Worm (Caenorhabditis elegans) whole organism, L1 larva: Measurements from ENCODE around the gene metl-13.

Experiments
- aly-2 ChIP-seq: fragments of 150-350 bp; optimal IDR thresholded peaks from 2 replicates; lab custom pipeline; 2014; ENCODE audit warnings: missing biosample characterization, missing genetic modification characterization
- ama-1 ChIP-seq: fragments of 150-350 bp; optimal IDR thresholded peaks from 2 replicates; lab custom pipeline; 2014
- blmp-1 ChIP-seq: fragments of 150-350 bp; optimal IDR thresholded peaks from 2 replicates; lab custom pipeline; 2014; ENCODE audit warnings: missing biosample characterization, missing genetic modification characterization
- dpl-1 ChIP-seq, 3 experiments: fragments of 150-350 bp in 2 of 3; sonication (generic microtip) in 1 of 3; optimal IDR thresholded peaks; 2 replicates each; lab custom pipeline; 2014 to 2017; ENCODE audit warnings: missing biosample characterization in 3 of 3, missing genetic modification characterization in 3 of 3, missing genetic modification reagents in 3 of 3
- efl-1 ChIP-seq, 4 experiments: fragments of 150-350 bp; optimal IDR thresholded peaks in 3 of 4; peaks in 1 of 4; 1 replicate in 1 of 4; 2 replicates in 3 of 4; lab custom pipeline; 2014; ENCODE audit warnings: missing biosample characterization in 2 of 4, missing genetic modification characterization in 2 of 4, missing genetic modification reagents in 2 of 4
- efl-3 ChIP-seq: fragments of 200-800 bp; sonication (Bioruptor generic); optimal IDR thresholded peaks from 2 replicates; lab custom pipeline; 2018; ENCODE audit warnings: mild to moderate bottlenecking, missing genetic modification characterization, missing compliant biosample characterization
- egl-27 ChIP-seq, 2 experiments: fragments of 150-350 bp in 1 of 2; sonication (generic microtip); optimal IDR thresholded peaks; 3 replicates each; lab custom pipeline; 2017 to 2018; ENCODE audit warnings: missing biosample characterization in 2 of 2, missing genetic modification characterization in 2 of 2, missing genetic modification reagents in 2 of 2
- elt-2 ChIP-seq: sonication (generic microtip); optimal IDR thresholded peaks from 2 replicates; lab custom pipeline; 2016; ENCODE audit warnings: missing genetic modification characterization, mild to moderate bottlenecking, inconsistent platforms, missing compliant biosample characterization, missing genetic modification reagents
- elt-3 ChIP-seq, 6 experiments: fragments of 150-350 bp in 1 of 6; sonication (generic microtip); optimal IDR thresholded peaks; 2 replicates each; lab custom pipeline; 2017 to 2018; ENCODE audit warnings: missing biosample characterization in 6 of 6, missing genetic modification characterization in 6 of 6, inconsistent platforms in 1 of 6
- ets-5 ChIP-seq: fragments of 200-800 bp; sonication (Bioruptor generic); IDR thresholded peaks from 2 replicates; pipeline ENCODE4 v1.3.6; 2022; ENCODE audit warnings: missing genetic modification characterization, missing compliant biosample characterization
- fkh-4 ChIP-seq: sonication (generic microtip); optimal IDR thresholded peaks from 2 replicates; lab custom pipeline; 2016; ENCODE audit warnings: missing compliant biosample characterization, missing genetic modification characterization, borderline replicate concordance
- grh-1 ChIP-seq: fragments of 200-800 bp; sonication (Bioruptor generic); IDR thresholded peaks from 2 replicates; pipeline ENCODE4 v1.3.6; 2022; ENCODE audit warnings: missing genetic modification reagents, missing genetic modification characterization, missing compliant biosample characterization
- irx-1 ChIP-seq: sonication (generic microtip); optimal IDR thresholded peaks from 2 replicates; lab custom pipeline; 2016; ENCODE audit warnings: missing genetic modification characterization, missing compliant biosample characterization
- isw-1 ChIP-seq: fragments of 200-800 bp; sonication (Bioruptor generic); IDR thresholded peaks from 2 replicates; pipeline ENCODE4 v1.3.6; 2022; ENCODE audit warnings: missing genetic modification characterization, missing compliant biosample characterization
- lin-13 ChIP-seq: fragments of 150-350 bp; optimal IDR thresholded peaks from 2 replicates; lab custom pipeline; 2014; ENCODE audit warnings: missing biosample characterization, missing genetic modification reagents, missing genetic modification characterization
- lin-14 ChIP-seq: fragments of 200-800 bp; sonication (Bioruptor generic); optimal IDR thresholded peaks from 2 replicates; lab custom pipeline; 2018; ENCODE audit warnings: mild to moderate bottlenecking, missing genetic modification characterization, moderate library complexity, missing compliant biosample characterization
- lin-35 ChIP-seq, 2 experiments: fragments of 150-350 bp; optimal IDR thresholded peaks; 2 replicates each; lab custom pipeline; 2014; ENCODE audit warnings: missing biosample characterization in 2 of 2, missing genetic modification characterization in 2 of 2, missing genetic modification reagents in 2 of 2
- lin-39 ChIP-seq: fragments of 150-350 bp; optimal IDR thresholded peaks from 2 replicates; lab custom pipeline; 2014; ENCODE audit warnings: missing biosample characterization, missing genetic modification reagents, missing genetic modification characterization
- mef-2 ChIP-seq: fragments of 150-350 bp; optimal IDR thresholded peaks from 2 replicates; lab custom pipeline; 2014; ENCODE audit warnings: missing biosample characterization, missing genetic modification characterization
- mep-1 ChIP-seq: fragments of 150-350 bp; optimal IDR thresholded peaks from 2 replicates; lab custom pipeline; 2014; ENCODE audit warnings: missing biosample characterization, missing genetic modification characterization
- nhr-19 ChIP-seq: fragments of 200-800 bp; sonication (Bioruptor generic); conservative IDR thresholded peaks from 2 replicates; pipeline ENCODE4 v1.3.6; 2022; ENCODE audit warnings: missing genetic modification characterization, missing compliant biosample characterization
- nhr-20 ChIP-seq: sonication (generic microtip); optimal IDR thresholded peaks from 2 replicates; lab custom pipeline; 2016; ENCODE audit warnings: mild to moderate bottlenecking, missing genetic modification characterization, missing compliant biosample characterization
- nhr-47 ChIP-seq: sonication (generic microtip); optimal IDR thresholded peaks from 2 replicates; lab custom pipeline; 2016; ENCODE audit warnings: mild to moderate bottlenecking, missing genetic modification characterization, moderate library complexity, missing compliant biosample characterization
- nhr-71 ChIP-seq: sonication (generic microtip); optimal IDR thresholded peaks from 2 replicates; lab custom pipeline; 2016; ENCODE audit warnings: mild to moderate bottlenecking, missing genetic modification characterization, moderate library complexity, missing compliant biosample characterization
- nhr-84 ChIP-seq: sonication (generic microtip); optimal IDR thresholded peaks from 2 replicates; lab custom pipeline; 2017; ENCODE audit warnings: missing biosample characterization, missing genetic modification characterization
- nhr-85 ChIP-seq: sonication (generic microtip); peaks from one replicate; lab custom pipeline; 2016; ENCODE audit warnings: missing genetic modification characterization, inconsistent platforms, missing compliant biosample characterization
- pag-3 ChIP-seq: sonication (generic microtip); optimal IDR thresholded peaks from 2 replicates; lab custom pipeline; 2017; ENCODE audit warnings: missing genetic modification characterization, mild to moderate bottlenecking, missing compliant biosample characterization, antibody characterized with exemption, borderline replicate concordance; ENCODE audit not compliant: insufficient read depth
- pax-3 ChIP-seq: fragments of 200-800 bp; sonication (Bioruptor generic); optimal IDR thresholded peaks from 2 replicates; lab custom pipeline; 2018; ENCODE audit warnings: mild to moderate bottlenecking, missing genetic modification characterization, moderate library complexity, missing compliant biosample characterization
- rnt-1 ChIP-seq: sonication (generic microtip); optimal IDR thresholded peaks from 2 replicates; lab custom pipeline; 2016; ENCODE audit warnings: mild to moderate bottlenecking, missing genetic modification characterization, moderate library complexity, missing compliant biosample characterization
- sox-4 ChIP-seq: sonication (generic microtip); optimal IDR thresholded peaks from 2 replicates; lab custom pipeline; 2016; ENCODE audit warnings: missing genetic modification characterization, missing compliant biosample characterization
- sptf-1 ChIP-seq: fragments of 150-350 bp; optimal IDR thresholded peaks from 2 replicates; lab custom pipeline; 2014; ENCODE audit warnings: missing biosample characterization, missing genetic modification characterization
- swsn-7 ChIP-seq: sonication (generic microtip); optimal IDR thresholded peaks from 2 replicates; lab custom pipeline; 2016; ENCODE audit warnings: missing genetic modification characterization, missing compliant biosample characterization
- tbx-2 ChIP-seq: sonication (generic microtip); optimal IDR thresholded peaks from 2 replicates; lab custom pipeline; 2016; ENCODE audit warnings: missing genetic modification characterization, missing compliant biosample characterization
- vab-15 ChIP-seq: sonication (generic microtip); optimal IDR thresholded peaks from 2 replicates; lab custom pipeline; 2017; ENCODE audit warnings: missing genotype, mild to moderate bottlenecking, missing genetic modification characterization, missing compliant biosample characterization
- ztf-11 ChIP-seq, 2 experiments: sonication (generic microtip); optimal IDR thresholded peaks; 2 replicates each; lab custom pipeline; 2016 to 2017; ENCODE audit warnings: missing genetic modification characterization in 2 of 2, missing biosample characterization in 1 of 2, missing compliant biosample characterization in 1 of 2
- ztf-4 ChIP-seq: fragments of 150-350 bp; optimal IDR thresholded peaks from 2 replicates; lab custom pipeline; 2014; ENCODE audit warnings: missing biosample characterization, missing genetic modification characterization

Gene metl-13

DNA sequence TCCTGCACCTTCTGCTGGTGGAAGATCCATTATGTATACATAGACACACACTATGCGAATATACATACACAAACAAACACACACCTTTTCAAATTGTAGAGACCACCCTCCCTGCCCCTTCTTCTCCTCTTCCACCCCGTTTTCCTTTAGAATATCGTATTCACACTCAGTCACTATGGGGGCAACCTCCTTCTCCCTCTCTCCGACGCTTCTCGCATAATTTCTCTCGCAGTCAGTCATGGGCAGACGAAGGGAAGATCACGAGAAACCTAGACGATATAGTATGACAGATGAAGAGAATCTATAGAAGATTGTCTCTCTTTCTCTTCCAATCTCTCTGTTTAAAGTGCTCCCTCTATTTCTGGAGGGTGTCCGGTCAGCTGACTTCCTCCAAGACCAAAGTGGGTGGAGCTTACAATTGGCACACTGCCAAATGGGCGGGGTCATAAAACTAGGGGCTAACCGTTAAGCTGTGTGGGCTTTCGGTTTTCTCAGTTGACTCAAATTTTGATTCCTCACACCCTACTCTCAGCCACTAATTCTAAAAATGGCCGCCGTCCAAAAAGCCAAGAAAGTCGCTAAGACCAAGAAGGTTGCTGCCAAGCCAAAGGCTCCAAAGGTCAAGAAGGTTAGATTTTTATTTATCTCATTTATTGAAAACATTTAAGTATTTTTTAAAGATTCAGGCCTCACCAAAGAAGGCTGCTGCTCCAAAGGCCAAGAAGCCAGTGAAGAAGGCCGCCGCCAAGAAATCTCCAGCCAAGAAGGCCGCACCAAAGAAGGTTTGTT lies 11.2 kb downstream of the metl-13 start, which contains the start of gene hil-7 (continued):
- TF ChIP-seq vab-15 (tag; lab: Kevin White, UChicago) (peak; percentile 40), nhr-47 (tag; lab: Kevin White, UChicago) (peak; percentile 79), dpl-1 (GFP tag; optimal IDR thresholded peaks at IDR 0.05; lab: Kevin White, UChicago) (peak; percentile 57 to 64 (median 63))
- TF ChIP-seq, all 84 proteins: peak for 42

DNA sequence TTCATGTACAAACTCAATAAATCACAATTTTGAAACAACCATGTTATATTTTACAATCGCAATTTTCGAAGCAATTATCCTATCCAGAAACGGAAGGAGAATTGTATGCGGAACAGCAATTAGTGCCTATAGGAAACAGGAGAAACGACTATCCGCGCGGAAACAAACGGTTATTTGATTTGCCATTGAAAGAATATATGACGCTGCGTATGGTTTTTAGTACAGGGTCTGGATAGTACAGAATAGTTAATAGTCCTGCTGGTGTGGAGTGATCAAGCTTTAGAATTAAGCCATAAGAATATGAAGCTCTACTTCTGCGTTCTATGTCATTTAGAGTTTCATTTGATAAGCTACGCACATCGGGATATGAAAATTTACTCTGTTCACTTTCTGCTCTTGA lies 12.0 kb downstream of the metl-13 start:
- TF ChIP-seq nhr-71 (tag; lab: Kevin White, UChicago) (no peak), sptf-1 (tag; lab: Kevin White, UChicago) (no peak), ets-5 (GFP tag; lab: Robert Waterston, UW) (no peak), blmp-1 (tag; lab: Kevin White, UChicago) (peak; percentile 3), aly-2 (tag; lab: Kevin White, UChicago) (no peak)

DNA sequence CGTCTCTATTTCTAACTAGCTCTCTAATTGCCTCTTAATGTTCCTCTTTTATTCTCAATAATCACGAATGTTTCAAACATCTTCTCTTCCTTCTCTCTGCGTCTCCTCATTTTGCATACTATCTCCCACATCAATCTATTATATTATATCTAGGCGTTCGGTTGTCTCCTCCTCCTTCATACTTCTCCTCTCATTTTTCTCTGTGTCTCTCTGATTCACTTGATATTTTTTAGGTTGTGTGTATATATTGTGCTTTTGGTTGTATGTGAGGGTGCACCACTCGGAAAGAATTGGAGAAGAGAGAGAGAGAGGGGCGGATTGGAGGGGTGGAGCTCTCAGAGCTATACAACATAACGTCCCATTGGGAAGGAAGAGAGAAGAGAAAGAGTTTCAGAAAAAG lies 13.7 kb downstream of the metl-13 start:
- TF ChIP-seq egl-27 (tag; optimal IDR thresholded peaks at IDR 0.05; lab: Kevin White, UChicago) (no peak), elt-2 (no peak), rnt-1 (tag; lab: Kevin White, UChicago) (peak; percentile 15), tbx-2 (tag; lab: Kevin White, UChicago) (peak; percentile 14), nhr-84 (tag; lab: Kevin White, UChicago) (no peak), lin-14 (GFP tag; lab: Kevin White, UChicago) (peak; percentile 73), efl-1 (optimal IDR thresholded peaks at IDR 0.05; lab: Kevin White, UChicago) (no peak), efl-1 (GFP tag; optimal IDR thresholded peaks at IDR 0.05 in 1 of 2; lab: Kevin White, UChicago) (peak in 1 of 2 experiments; percentile 54), lin-39 (tag; lab: Kevin White, UChicago) (no peak), ztf-11 (tag; optimal IDR thresholded peaks at IDR 0.05; lab: Kevin White, UChicago) (peak in 1 of 2 experiments; percentile 43), nhr-19 (GFP tag; lab: Robert Waterston, UW) (no peak)

DNA sequence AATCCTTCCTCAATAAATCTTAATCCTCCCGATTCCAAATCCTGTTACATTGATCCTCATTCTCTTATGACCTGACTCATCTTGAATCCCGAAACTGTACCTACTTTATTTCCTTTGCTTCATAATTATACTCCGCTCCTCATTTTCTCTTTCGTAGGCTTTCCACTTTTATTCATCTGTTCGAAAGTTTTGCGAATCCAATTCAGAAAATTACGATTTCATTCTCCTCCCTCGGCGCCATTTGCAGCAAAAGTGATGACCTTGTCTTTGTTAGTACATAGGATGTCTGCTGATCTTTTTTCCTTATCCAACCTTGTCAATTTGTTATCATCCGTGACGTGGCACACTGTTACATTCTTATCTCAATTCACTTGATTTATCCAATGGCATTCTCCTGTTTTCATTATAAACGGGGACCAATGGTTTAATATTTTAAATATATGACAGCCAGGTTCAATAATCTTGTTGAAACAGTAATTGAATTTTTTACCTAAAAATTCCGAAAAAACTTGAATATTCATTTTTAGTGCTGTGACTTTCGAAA lies 17.7 kb downstream of the metl-13 start:
- TF ChIP-seq lin-14 (GFP tag; lab: Kevin White, UChicago) (peak; percentile 52), pag-3 (peak; percentile 64), sox-4 (tag; lab: Kevin White, UChicago) (no peak), nhr-20 (peak; percentile 2), swsn-7 (tag; lab: Kevin White, UChicago) (no peak), nhr-71 (tag; lab: Kevin White, UChicago) (no peak), elt-3 (tag; optimal IDR thresholded peaks at IDR 0.05; lab: Kevin White, UChicago) (peak in 4 of 6 experiments; percentile 73 to 89 (median 84)), blmp-1 (tag; lab: Kevin White, UChicago) (peak; percentile 87), efl-1 (optimal IDR thresholded peaks at IDR 0.05; lab: Kevin White, UChicago) (no peak), efl-1 (GFP tag; optimal IDR thresholded peaks at IDR 0.05 in 1 of 2; lab: Kevin White, UChicago) (peak in 1 of 2 experiments; percentile 77), fkh-4 (tag; lab: Kevin White, UChicago) (no peak)

DNA sequence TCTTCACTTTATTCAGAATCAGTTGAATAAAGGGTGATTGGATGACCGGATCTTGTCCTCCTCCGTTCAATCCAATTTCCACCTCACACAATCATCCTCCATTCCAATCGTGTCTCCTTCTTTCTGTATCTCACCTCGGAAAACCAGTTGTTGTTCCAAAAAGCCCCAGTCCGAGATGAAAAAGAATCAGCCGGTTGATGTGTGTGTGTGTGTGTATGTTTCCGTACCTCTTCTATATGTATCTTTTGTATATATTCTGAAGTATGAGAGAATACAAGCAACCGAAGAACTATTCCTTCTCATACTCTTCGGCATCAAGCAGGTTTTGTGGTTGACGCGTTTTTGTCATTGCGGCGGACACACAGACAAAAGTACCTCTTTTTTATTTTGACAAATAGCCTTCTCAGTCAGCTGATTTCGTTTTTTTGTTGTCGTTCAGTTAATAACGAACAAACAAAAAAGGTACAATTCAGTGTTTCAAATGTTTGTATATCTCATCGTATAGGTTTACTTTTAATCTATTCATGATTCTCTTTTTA lies 18.8 kb downstream of the metl-13 start:
- peak in 1 of 6 experiments; percentile 42 for TF ChIP-seq elt-3 (tag; optimal IDR thresholded peaks at IDR 0.05; lab: Kevin White, UChicago)
- no peak for TF ChIP-seq pax-3 (tag; lab: Kevin White, UChicago)
- TF ChIP-seq pag-3, result peak; percentile 3
- peak; percentile 84 for TF ChIP-seq nhr-85
- peak; percentile 81 for TF ChIP-seq blmp-1 (tag; lab: Kevin White, UChicago)
- no peak for TF ChIP-seq irx-1 (tag; lab: Kevin White, UChicago)
- TF ChIP-seq mep-1 (tag; lab: Kevin White, UChicago), result peak; percentile 28
- TF ChIP-seq mef-2 (tag; lab: Kevin White, UChicago), result no peak
- no peak for TF ChIP-seq egl-27 (tag; optimal IDR thresholded peaks at IDR 0.05; lab: Kevin White, UChicago)
- no peak for TF ChIP-seq ama-1 (lab: Kevin White, UChicago)
- TF ChIP-seq efl-3, result no peak
- TF ChIP-seq grh-1 (GFP tag; lab: Robert Waterston, UW), result 0 out of 2 replicates have a peak, but pooled peaks have one; percentile 23
- peak; percentile 64 for TF ChIP-seq lin-14 (GFP tag; lab: Kevin White, UChicago)
- TF ChIP-seq lin-35 (GFP tag; optimal IDR thresholded peaks at IDR 0.05; lab: Kevin White, UChicago), result peak in 1 of 2 experiments; percentile 35
- no peak for TF ChIP-seq isw-1
- TF ChIP-seq lin-13 (GFP tag; lab: Kevin White, UChicago), result no peak
- TF ChIP-seq ztf-4 (tag; lab: Kevin White, UChicago), result peak; percentile 15
